Worm (Caenorhabditis elegans): ENCODE results near the gene csr-1.

The csr-1 gene

ce11 chrIV:7956643-7957317 is at the start of gene csr-1:
csr-1 (plus strand) TSS chrIV:7957267.
- TF ChIP-seq elt-2 (tag; optimal IDR thresholded peaks at IDR 0.05) (peak; percentile 22), ceh-82 (tag; optimal IDR thresholded peaks at IDR 0.05) (no peak)

ce11 chrIV:7909455-7910141 is 47.5 kb upstream of the csr-1 start:
- TF ChIP-seq pha-4 (tag; optimal IDR thresholded peaks at IDR 0.05) (peak; percentile 35), ceh-16 (tag; optimal IDR thresholded peaks at IDR 0.05) (no peak), aly-2 (tag; optimal IDR thresholded peaks at IDR 0.05) (no peak), zag-1 (tag; optimal IDR thresholded peaks at IDR 0.05) (no peak), elt-1 (tag; optimal IDR thresholded peaks at IDR 0.05) (no peak), ceh-9 (tag; optimal IDR thresholded peaks at IDR 0.05) (no peak), tbx-2 (tag; optimal IDR thresholded peaks at IDR 0.05) (no peak), sea-2 (GFP tag; optimal IDR thresholded peaks at IDR 0.05) (no peak), ceh-28 (tag; optimal IDR thresholded peaks at IDR 0.05) (no peak), unc-39 (tag; optimal IDR thresholded peaks at IDR 0.05) (no peak), elt-2 (tag; optimal IDR thresholded peaks at IDR 0.05) (peak; percentile 22), nfya-1 (tag; optimal IDR thresholded peaks at IDR 0.05; ENCODE audit: insufficient read depth) (peak; percentile 35), hmg-11 (tag; optimal IDR thresholded peaks at IDR 0.05) (peak; percentile 28), lin-15B (tag; optimal IDR thresholded peaks at IDR 0.05) (peak; percentile 1), nhr-12 (tag; optimal IDR thresholded peaks at IDR 0.05) (no peak), ZK546.5 (tag; optimal IDR thresholded peaks at IDR 0.05) (no peak), lin-39 (tag; optimal IDR thresholded peaks at IDR 0.05) (peak; percentile 73), nhr-25 (tag; optimal IDR thresholded peaks at IDR 0.05) (no peak), fkh-2 (tag; optimal IDR thresholded peaks at IDR 0.05) (no peak), fkh-10 (GFP tag; optimal IDR thresholded peaks at IDR 0.05) (no peak), lsy-12 (tag; optimal IDR thresholded peaks at IDR 0.05) (no peak), nhr-237 (tag; optimal IDR thresholded peaks at IDR 0.05) (no peak), nhr-43 (tag; optimal IDR thresholded peaks at IDR 0.05; ENCODE audit: poor library complexity, severe bottlenecking) (no peak), daf-12 (tag; optimal IDR thresholded peaks at IDR 0.05) (no peak), ztf-11 (tag; optimal IDR thresholded peaks at IDR 0.05) (no peak), ama-1 (optimal IDR thresholded peaks at IDR 0.05) (peak; percentile 22), R02D3.7 (tag; optimal IDR thresholded peaks at IDR 0.05) (no peak), nhr-23 (tag; optimal IDR thresholded peaks at IDR 0.05) (no peak), nhr-67 (tag; optimal IDR thresholded peaks at IDR 0.05) (no peak)

ce11 chrIV:7910197-7910735 is 46.8 kb upstream of the csr-1 start, which contains the start of the genes npp-27 and ntl-4:
npp-27 (minus strand) TSS chrIV:7910247.
ntl-4 (plus strand) TSS chrIV:7910575.
- no peak for TF ChIP-seq elt-2 (tag; optimal IDR thresholded peaks at IDR 0.05)
- no peak for TF ChIP-seq nhr-77 (tag; optimal IDR thresholded peaks at IDR 0.05)
- no peak for TF ChIP-seq R02D3.7 (tag; optimal IDR thresholded peaks at IDR 0.05)
- no peak for TF ChIP-seq nhr-28 (tag; optimal IDR thresholded peaks at IDR 0.05)
- TF ChIP-seq tbx-2 (tag; optimal IDR thresholded peaks at IDR 0.05), result no peak
- TF ChIP-seq zag-1 (tag; optimal IDR thresholded peaks at IDR 0.05), result no peak
- TF ChIP-seq aly-2 (tag; optimal IDR thresholded peaks at IDR 0.05), result no peak
- TF ChIP-seq unc-39 (tag; optimal IDR thresholded peaks at IDR 0.05), result no peak
- TF ChIP-seq nfya-1 (tag; optimal IDR thresholded peaks at IDR 0.05; ENCODE audit: insufficient read depth), result peak; percentile 36
- no peak for TF ChIP-seq lin-39 (tag; optimal IDR thresholded peaks at IDR 0.05)
- TF ChIP-seq hmg-11 (tag; optimal IDR thresholded peaks at IDR 0.05), result no peak
- TF ChIP-seq ceh-28 (tag; optimal IDR thresholded peaks at IDR 0.05), result peak; percentile 58
- peak; percentile 25 for TF ChIP-seq pha-4 (tag; optimal IDR thresholded peaks at IDR 0.05)
- TF ChIP-seq fos-1 (tag; optimal IDR thresholded peaks at IDR 0.05), result no peak
- no peak for TF ChIP-seq ceh-16 (tag; optimal IDR thresholded peaks at IDR 0.05)
- peak; percentile 83 for TF ChIP-seq ama-1 (optimal IDR thresholded peaks at IDR 0.05)
- no peak for TF ChIP-seq jun-1 (tag; optimal IDR thresholded peaks at IDR 0.05)
- no peak for TF ChIP-seq nhr-237 (tag; optimal IDR thresholded peaks at IDR 0.05)
- no peak for TF ChIP-seq ztf-4 (tag; optimal IDR thresholded peaks at IDR 0.05)
- TF ChIP-seq mml-1 (tag; optimal IDR thresholded peaks at IDR 0.05), result no peak
- no peak for TF ChIP-seq nhr-43 (tag; optimal IDR thresholded peaks at IDR 0.05; ENCODE audit: poor library complexity, severe bottlenecking)
- TF ChIP-seq ztf-11 (tag; optimal IDR thresholded peaks at IDR 0.05), result no peak
- TF ChIP-seq nhr-67 (tag; optimal IDR thresholded peaks at IDR 0.05), result no peak
- peak; percentile 76 for TF ChIP-seq egl-5 (tag; optimal IDR thresholded peaks at IDR 0.05)
- TF ChIP-seq pqm-1 (tag; optimal IDR thresholded peaks at IDR 0.05), result no peak
- no peak for TF ChIP-seq daf-12 (tag; optimal IDR thresholded peaks at IDR 0.05)
- TF ChIP-seq ceh-82 (tag; optimal IDR thresholded peaks at IDR 0.05), result no peak
